Worm (Caenorhabditis elegans) whole organism, L3 larva: ENCODE measurements around the gene ced-10.

Experiments used
- aly-2 ChIP-seq: fragments of 150-350 bp; optimal IDR thresholded peaks from 2 replicates; lab custom pipeline; 2014; ENCODE audit warnings: missing biosample characterization, missing genetic modification characterization
- ama-1 ChIP-seq: fragments of 150-350 bp; optimal IDR thresholded peaks from 2 replicates; lab custom pipeline; 2018
- ceh-9 ChIP-seq: sonication (generic microtip); optimal IDR thresholded peaks from 2 replicates; lab custom pipeline; 2018; ENCODE audit warnings: missing biosample characterization, missing genetic modification characterization
- egl-27 ChIP-seq: sonication (generic microtip); optimal IDR thresholded peaks from 4 replicates; lab custom pipeline; 2017; ENCODE audit warnings: missing biosample characterization, missing genetic modification reagents, missing genetic modification characterization
- fos-1 ChIP-seq: fragments of 150-350 bp; optimal IDR thresholded peaks from 2 replicates; lab custom pipeline; 2014; ENCODE audit warnings: missing biosample characterization, missing genetic modification characterization
- lin-15B ChIP-seq: fragments of 150-350 bp; optimal IDR thresholded peaks from 2 replicates; lab custom pipeline; 2014; ENCODE audit warnings: missing biosample characterization, missing genetic modification characterization
- nhr-67 ChIP-seq: fragments of 150-350 bp; optimal IDR thresholded peaks from 2 replicates; lab custom pipeline; 2014; ENCODE audit warnings: missing biosample characterization, missing genetic modification characterization
- nhr-76 ChIP-seq: fragments of 150-350 bp; sonication (generic microtip); optimal IDR thresholded peaks from 5 replicates; lab custom pipeline; 2014; ENCODE audit warnings: missing biosample characterization, missing genetic modification characterization
- pqm-1 ChIP-seq: fragments of 150-350 bp; optimal IDR thresholded peaks from 2 replicates; lab custom pipeline; 2017; ENCODE audit warnings: missing biosample characterization, missing genetic modification characterization, inconsistent platforms
- skn-1 ChIP-seq: fragments of 150-350 bp; optimal IDR thresholded peaks from 2 replicates; lab custom pipeline; 2014; ENCODE audit warnings: missing biosample characterization, missing genetic modification characterization
- tbx-2 ChIP-seq: sonication (generic microtip); optimal IDR thresholded peaks from 2 replicates; lab custom pipeline; 2016; ENCODE audit warnings: mild to moderate bottlenecking, missing genetic modification characterization, missing compliant biosample characterization

DNA sequence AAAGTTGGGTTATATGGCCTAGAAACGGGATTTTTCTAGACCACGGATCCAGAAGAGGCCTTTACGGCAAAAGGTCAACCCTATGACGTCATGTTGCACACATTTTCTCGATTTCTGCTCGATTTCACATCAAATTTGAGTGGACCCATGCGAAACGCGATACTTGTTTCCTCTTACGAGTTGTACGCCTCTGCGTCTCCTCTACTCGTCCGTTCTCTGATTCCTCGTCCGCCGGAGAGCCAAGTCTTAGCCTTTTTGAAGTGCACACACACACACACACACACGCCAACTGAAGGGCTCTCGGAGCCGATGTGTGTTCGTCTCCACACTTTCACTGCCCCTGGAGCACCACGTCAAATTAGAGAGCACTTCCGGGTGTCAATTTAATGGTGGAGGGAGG is 11.6 kb upstream of the ced-10 start:
- TF ChIP-seq egl-27 (tag; lab: Kevin White, UChicago): no peak
- TF ChIP-seq fos-1: no peak
- no peak for TF ChIP-seq aly-2 (tag; lab: Kevin White, UChicago)
- no peak for TF ChIP-seq pqm-1 (tag; lab: Kevin White, UChicago)
- peak; percentile 22 for TF ChIP-seq tbx-2 (tag; lab: Kevin White, UChicago)
- TF ChIP-seq ama-1 (lab: Kevin White, UChicago): no peak
- TF ChIP-seq lin-15B (tag; lab: Kevin White, UChicago): no peak
- no peak for TF ChIP-seq nhr-67 (tag; lab: Kevin White, UChicago)
- TF ChIP-seq skn-1 (tag; lab: Kevin White, UChicago): no peak
- TF ChIP-seq nhr-76 (tag; lab: Kevin White, UChicago): no peak
- no peak for TF ChIP-seq ceh-9 (tag; lab: Kevin White, UChicago)
